Worm (Caenorhabditis elegans) whole organism, L4/young adult: ENCODE data around the gene trx-3.

Source experiments
- W03F9.2 ChIP-seq: fragments of 150-350 bp; optimal IDR thresholded peaks from 2 replicates; lab custom pipeline; 2014; ENCODE audit warnings: missing biosample characterization, missing genetic modification characterization
- dao-5 ChIP-seq: sonication (generic microtip); optimal IDR thresholded peaks from 2 replicates; lab custom pipeline; 2016; ENCODE audit warnings: missing genotype, missing genetic modification characterization, moderate library complexity, missing compliant biosample characterization
- him-1 ChIP-seq: sonication (generic microtip); optimal IDR thresholded peaks from 2 replicates; lab custom pipeline; 2016; ENCODE audit warnings: missing genotype, missing genetic modification reagents, missing genetic modification characterization, missing compliant biosample characterization

ce11 chrIV:4530170-4530569 is 43.3 kb downstream of the trx-3 start, which contains the start of gene ZK185.3:
- no peak for TF ChIP-seq him-1 (tag; lab: Kevin White, UChicago)
- no peak for TF ChIP-seq W03F9.2
- TF ChIP-seq dao-5 (tag; lab: Kevin White, UChicago), result no peak
